Worm (Caenorhabditis elegans): ENCODE results near the gene tsp-6.

DNA sequence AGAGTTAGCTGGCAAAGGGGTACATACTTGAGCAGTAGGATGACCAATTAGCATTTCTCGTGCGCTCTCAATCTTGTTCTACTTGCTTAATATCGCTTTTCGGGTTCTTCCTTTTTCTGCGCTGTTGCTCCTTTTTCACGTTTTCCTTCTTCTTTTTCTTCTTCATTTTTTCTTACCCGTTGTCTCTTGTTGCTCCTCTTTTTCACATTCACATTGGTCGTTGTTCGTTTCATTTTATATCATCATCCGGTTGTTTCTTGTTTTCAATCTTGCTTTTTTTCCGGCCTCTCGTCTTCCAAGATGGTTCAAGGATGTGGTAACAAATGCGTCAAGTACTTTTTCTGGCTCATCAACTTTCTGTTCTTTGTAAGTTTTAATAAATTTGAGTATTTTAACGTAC, at the start of gene tsp-6:
- TF ChIP-seq ztf-11 (tag; optimal IDR thresholded peaks at IDR 0.05) (no peak), aly-2 (tag; optimal IDR thresholded peaks at IDR 0.05) (no peak), lin-11 (tag; optimal IDR thresholded peaks at IDR 0.05) (no peak), egl-27 (tag; optimal IDR thresholded peaks at IDR 0.05) (no peak), R02D3.7 (tag; optimal IDR thresholded peaks at IDR 0.05) (no peak), mab-5 (tag; optimal IDR thresholded peaks at IDR 0.05) (no peak), unc-62 (GFP tag; optimal IDR thresholded peaks at IDR 0.05) (no peak), zag-1 (tag; optimal IDR thresholded peaks at IDR 0.05) (no peak), ZK546.5 (tag; optimal IDR thresholded peaks at IDR 0.05) (no peak), snpc-4 (tag; optimal IDR thresholded peaks at IDR 0.05) (no peak), fos-1 (tag; optimal IDR thresholded peaks at IDR 0.05) (no peak), nhr-11 (tag; optimal IDR thresholded peaks at IDR 0.05) (no peak), unc-55 (GFP tag; optimal IDR thresholded peaks at IDR 0.05) (no peak)
